Worm (Caenorhabditis elegans) whole organism, late embryonic: ENCODE measurements around the gene F18E2.15.

Source experiments
- C38D4.7 ChIP-seq: fragments of 200-800 bp; sonication (Bioruptor generic); optimal IDR thresholded peaks from 2 replicates; lab custom pipeline; 2018; ENCODE audit warnings: mild to moderate bottlenecking, missing genetic modification characterization, moderate library complexity, missing compliant biosample characterization
- K09A11.1 ChIP-seq: sonication (generic microtip); optimal IDR thresholded peaks from 2 replicates; lab custom pipeline; 2017; ENCODE audit warnings: antibody characterized with exemption, mild to moderate bottlenecking, missing genetic modification characterization, missing compliant biosample characterization; ENCODE audit not compliant: insufficient read depth
- Y22D7AL.16 ChIP-seq: sonication (generic microtip); optimal IDR thresholded peaks from 2 replicates; lab custom pipeline; 2016; ENCODE audit warnings: missing genetic modification characterization, missing compliant biosample characterization
- ahr-1 ChIP-seq: sonication (generic microtip); optimal IDR thresholded peaks from 2 replicates; lab custom pipeline; 2016; ENCODE audit warnings: missing genetic modification characterization, missing compliant biosample characterization
- ceh-14 ChIP-seq: sonication (generic microtip); optimal IDR thresholded peaks from 2 replicates; lab custom pipeline; 2016; ENCODE audit warnings: missing genotype, missing genetic modification characterization, missing compliant biosample characterization
- ceh-19 ChIP-seq: fragments of 200-800 bp; sonication (Bioruptor generic); optimal IDR thresholded peaks from 2 replicates; lab custom pipeline; 2018; ENCODE audit warnings: mild to moderate bottlenecking, missing genetic modification characterization, missing compliant biosample characterization
- ceh-22 ChIP-seq: sonication (generic microtip); optimal IDR thresholded peaks from 2 replicates; lab custom pipeline; 2017; ENCODE audit warnings: missing biosample characterization, missing genetic modification characterization
- ceh-24 ChIP-seq: sonication (generic microtip); optimal IDR thresholded peaks from 2 replicates; lab custom pipeline; 2016; ENCODE audit warnings: mild to moderate bottlenecking, missing genetic modification characterization, missing compliant biosample characterization
- ceh-45 ChIP-seq: fragments of 200-800 bp; sonication (Bioruptor generic); IDR thresholded peaks from 2 replicates; pipeline ENCODE4 v1.3.6; 2022; ENCODE audit warnings: missing genetic modification reagents, missing genetic modification characterization, missing compliant biosample characterization
- ceh-48 ChIP-seq: sonication (generic microtip); optimal IDR thresholded peaks from 2 replicates; lab custom pipeline; 2016; ENCODE audit warnings: missing genetic modification characterization, inconsistent platforms, missing compliant biosample characterization
- dve-1 ChIP-seq: sonication (generic microtip); optimal IDR thresholded peaks from 2 replicates; lab custom pipeline; 2017; ENCODE audit warnings: antibody characterized with exemption, mild to moderate bottlenecking, missing genetic modification characterization, missing compliant biosample characterization
- elt-2 ChIP-seq: sonication (generic microtip); optimal IDR thresholded peaks from 2 replicates; lab custom pipeline; 2016; ENCODE audit warnings: missing genetic modification reagents, missing genetic modification characterization, missing compliant biosample characterization
- ets-4 ChIP-seq: sonication (generic microtip); optimal IDR thresholded peaks from 2 replicates; lab custom pipeline; 2016; ENCODE audit warnings: missing genetic modification characterization, missing compliant biosample characterization
- fax-1 ChIP-seq: sonication (generic microtip); optimal IDR thresholded peaks from 2 replicates; lab custom pipeline; 2016; ENCODE audit warnings: missing genotype, missing genetic modification characterization, missing compliant biosample characterization
- fkh-10 ChIP-seq: fragments of 150-350 bp; optimal IDR thresholded peaks from 2 replicates; lab custom pipeline; 2014; ENCODE audit warnings: missing biosample characterization, missing genetic modification reagents, missing genetic modification characterization
- fkh-6 ChIP-seq: sonication (generic microtip); optimal IDR thresholded peaks from 2 replicates; lab custom pipeline; 2016; ENCODE audit warnings: missing genetic modification characterization, missing compliant biosample characterization
- hlh-15 ChIP-seq: sonication (generic microtip); optimal IDR thresholded peaks from 2 replicates; lab custom pipeline; 2016; ENCODE audit warnings: missing genetic modification characterization, missing compliant biosample characterization
- hlh-30 ChIP-seq: sonication (generic microtip); optimal IDR thresholded peaks from 2 replicates; lab custom pipeline; 2017; ENCODE audit warnings: antibody characterized with exemption, missing genetic modification characterization, missing compliant biosample characterization; ENCODE audit not compliant: insufficient read depth
- hlh-8 ChIP-seq: sonication (generic microtip); optimal IDR thresholded peaks from 2 replicates; lab custom pipeline; 2016; ENCODE audit warnings: missing genotype, missing genetic modification characterization, missing compliant biosample characterization
- lin-11 ChIP-seq: fragments of 200-800 bp; sonication (Bioruptor generic); optimal IDR thresholded peaks from 2 replicates; lab custom pipeline; 2018; ENCODE audit warnings: mild to moderate bottlenecking, missing genetic modification characterization, missing compliant biosample characterization
- madf-2 ChIP-seq: sonication (generic microtip); optimal IDR thresholded peaks from 2 replicates; lab custom pipeline; 2017; ENCODE audit warnings: missing genetic modification characterization, missing compliant biosample characterization
- mec-3 ChIP-seq: sonication (generic microtip); optimal IDR thresholded peaks from 2 replicates; lab custom pipeline; 2016; ENCODE audit warnings: borderline replicate concordance, missing genetic modification characterization, missing compliant biosample characterization
- nhr-232 ChIP-seq: sonication (generic microtip); optimal IDR thresholded peaks from 2 replicates; lab custom pipeline; 2016; ENCODE audit warnings: missing genetic modification characterization, missing compliant biosample characterization
- npax-4 ChIP-seq: sonication (generic microtip); optimal IDR thresholded peaks from 2 replicates; lab custom pipeline; 2016; ENCODE audit warnings: missing genetic modification characterization, missing compliant biosample characterization
- pha-2 ChIP-seq: sonication (generic microtip); optimal IDR thresholded peaks from 2 replicates; lab custom pipeline; 2017; ENCODE audit warnings: mild to moderate bottlenecking, missing genetic modification characterization, missing compliant biosample characterization
- pqm-1 ChIP-seq: sonication (generic microtip); optimal IDR thresholded peaks from 2 replicates; lab custom pipeline; 2016; ENCODE audit warnings: missing genetic modification characterization, missing compliant biosample characterization
- pros-1 ChIP-seq: fragments of 150-350 bp; optimal IDR thresholded peaks from 2 replicates; lab custom pipeline; 2014; ENCODE audit warnings: missing biosample characterization, missing genetic modification reagents, missing genetic modification characterization
- ref-2 ChIP-seq: sonication (generic microtip); optimal IDR thresholded peaks from 2 replicates; lab custom pipeline; 2016; ENCODE audit warnings: missing genetic modification characterization, missing compliant biosample characterization
- rnt-1 ChIP-seq: sonication (generic microtip); optimal IDR thresholded peaks from 2 replicates; lab custom pipeline; 2016; ENCODE audit warnings: missing genetic modification characterization, missing compliant biosample characterization
- sdc-2 ChIP-seq: sonication (generic microtip); optimal IDR thresholded peaks from 2 replicates; lab custom pipeline; 2016; ENCODE audit warnings: missing genotype, missing genetic modification characterization, missing compliant biosample characterization
- sox-2 ChIP-seq: fragments of 200-800 bp; sonication (Bioruptor generic); IDR thresholded peaks from 2 replicates; pipeline ENCODE4 v1.3.6; 2022; ENCODE audit warnings: missing genetic modification reagents, missing genetic modification characterization, missing compliant biosample characterization
- syd-9 ChIP-seq: sonication (generic microtip); optimal IDR thresholded peaks from 2 replicates; lab custom pipeline; 2016; ENCODE audit warnings: mild to moderate bottlenecking, missing genetic modification characterization, moderate library complexity, missing compliant biosample characterization
- tbx-2 ChIP-seq: sonication (generic microtip); optimal IDR thresholded peaks from 2 replicates; lab custom pipeline; 2016; ENCODE audit warnings: missing genetic modification characterization, missing compliant biosample characterization
- ttx-3 ChIP-seq: sonication (generic microtip); optimal IDR thresholded peaks from 2 replicates; lab custom pipeline; 2016; ENCODE audit warnings: missing genetic modification reagents, missing genetic modification characterization, missing compliant biosample characterization
- unc-3 ChIP-seq, 2 experiments: fragments of 200-800 bp in 1 of 2; sonication (Bioruptor generic) in 1 of 2; sonication (generic microtip) in 1 of 2; conservative IDR thresholded peaks in 1 of 2; optimal IDR thresholded peaks in 1 of 2; 2 replicates each; pipeline versions ENCODE4 v1.3.6 to Lab custom; 2016 to 2022; ENCODE audit warnings: missing compliant biosample characterization in 2 of 2, missing genetic modification characterization in 2 of 2, missing genetic modification reagents in 1 of 2
- unc-42 ChIP-seq: sonication (generic microtip); optimal IDR thresholded peaks from 2 replicates; lab custom pipeline; 2016; ENCODE audit warnings: missing genotype, missing genetic modification characterization, missing compliant biosample characterization
- unc-86 ChIP-seq: sonication (generic microtip); optimal IDR thresholded peaks from 2 replicates; lab custom pipeline; 2016; ENCODE audit warnings: missing genetic modification characterization, missing compliant biosample characterization
- ztf-16 ChIP-seq: sonication (generic microtip); optimal IDR thresholded peaks from 2 replicates; lab custom pipeline; 2017; ENCODE audit warnings: missing genetic modification characterization, missing compliant biosample characterization

The F18E2.15 gene

DNA sequence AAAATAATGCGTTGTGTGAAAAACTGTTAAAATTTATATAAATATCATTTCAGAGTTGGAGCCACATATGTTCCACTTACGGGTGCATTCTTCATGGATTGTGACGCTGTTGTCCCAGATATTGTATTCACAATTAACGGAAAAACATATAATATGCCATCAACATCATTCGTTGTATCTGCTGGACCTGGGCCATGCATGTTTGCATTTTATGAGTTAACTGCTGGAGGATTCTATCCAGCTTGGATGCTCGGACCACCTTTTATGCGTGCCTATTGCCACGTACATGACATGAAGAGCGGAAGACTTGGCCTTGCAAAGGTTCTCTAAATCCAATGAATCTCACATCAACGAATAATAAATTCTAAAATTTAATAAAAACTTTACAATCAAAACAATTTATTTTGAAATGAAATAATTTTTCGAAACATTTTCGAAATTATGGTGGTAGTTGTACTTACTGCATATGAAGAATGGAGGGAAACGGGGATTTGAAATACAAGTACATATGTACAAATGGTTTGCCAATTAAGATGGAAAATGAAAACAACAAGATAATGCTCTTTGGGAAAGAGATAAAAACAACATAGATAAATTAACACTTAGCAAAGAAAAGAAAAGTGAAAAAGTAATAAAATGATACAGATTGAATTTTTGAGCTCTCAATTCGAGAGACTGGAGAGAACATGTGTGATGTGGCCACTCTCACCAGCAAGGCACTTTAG, 16.9 kb downstream of the F18E2.15 start:
- TF ChIP-seq lin-11 (no peak), ceh-45 (no peak), pqm-1 (tag; lab: Kevin White, UChicago) (no peak), hlh-15 (tag; lab: Kevin White, UChicago) (no peak), unc-86 (tag; lab: Kevin White, UChicago) (no peak), fkh-10 (GFP tag; lab: Kevin White, UChicago) (no peak), sdc-2 (no peak), ahr-1 (tag; lab: Kevin White, UChicago) (no peak), C38D4.7 (GFP tag; lab: Kevin White, UChicago) (no peak), hlh-30 (tag; lab: Kevin White, UChicago) (no peak), ttx-3 (no peak), ets-4 (tag; lab: Kevin White, UChicago) (no peak), ceh-14 (tag; lab: Kevin White, UChicago) (no peak), ceh-24 (tag; lab: Kevin White, UChicago) (no peak), K09A11.1 (tag; lab: Kevin White, UChicago) (no peak), ceh-19 (no peak), rnt-1 (tag; lab: Kevin White, UChicago) (no peak)

DNA sequence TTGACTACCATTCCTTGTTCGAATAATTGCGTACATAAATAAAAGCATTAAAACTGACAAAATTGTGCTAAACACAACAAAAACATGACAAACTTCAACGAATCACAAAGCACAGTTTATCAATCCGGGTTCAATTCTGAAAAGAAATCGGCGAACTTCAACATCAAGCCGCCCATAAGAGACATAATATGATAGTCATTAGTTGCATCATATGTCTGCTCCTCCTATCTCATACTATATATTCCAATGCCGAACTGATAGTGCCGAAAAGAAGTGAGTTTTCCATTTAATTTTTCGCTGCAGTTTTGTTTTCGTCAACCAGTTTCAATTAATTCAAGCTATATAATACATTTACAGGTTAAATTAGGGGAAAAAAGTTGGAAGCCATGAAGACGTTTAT, 19.1 kb downstream of the F18E2.15 start, which contains the start of gene hrg-7:
Gene hrg-7, plus strand, starts transcription at position 358 of the 400 bp plus-strand sequence.
- no peak for TF ChIP-seq ztf-16 (tag; lab: Kevin White, UChicago)
- TF ChIP-seq ceh-22 (tag; lab: Kevin White, UChicago) = no peak
- TF ChIP-seq hlh-8 (tag; lab: Kevin White, UChicago) = no peak

DNA sequence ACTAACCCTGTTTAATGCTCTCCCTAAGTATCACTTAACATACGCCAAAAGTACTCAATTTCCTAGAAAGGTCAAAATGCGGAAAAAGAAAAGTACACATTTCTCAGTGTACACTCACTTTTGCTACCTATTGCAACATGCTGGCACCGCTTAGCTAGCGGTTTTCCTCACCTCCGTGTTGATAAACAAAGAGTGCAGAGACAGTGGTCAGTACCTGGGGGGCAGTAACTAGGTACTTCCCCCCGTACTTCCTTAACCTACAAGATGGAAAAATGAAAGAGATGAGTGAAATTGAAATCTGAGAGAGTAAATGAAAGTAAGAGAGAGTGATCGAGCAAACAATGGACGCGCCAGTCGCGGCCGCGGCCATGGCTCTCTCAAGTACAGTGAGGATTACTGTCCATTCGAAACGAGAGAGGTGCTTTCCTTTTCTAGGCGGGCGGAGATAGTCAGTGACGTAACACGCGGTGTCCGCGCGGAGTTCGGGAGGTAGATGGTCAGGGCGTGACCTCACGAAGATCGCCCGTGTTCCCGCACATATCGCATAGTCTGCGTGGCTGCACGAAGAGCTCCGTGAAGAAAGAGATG, 24.6 kb downstream of the F18E2.15 start, which contains the start of gene cky-1:
Gene cky-1, plus strand, starts transcription at position 538 of the 588 bp plus-strand sequence.
- TF ChIP-seq tbx-2 (tag; lab: Kevin White, UChicago) (peak; percentile 35), lin-11 (no peak)

DNA sequence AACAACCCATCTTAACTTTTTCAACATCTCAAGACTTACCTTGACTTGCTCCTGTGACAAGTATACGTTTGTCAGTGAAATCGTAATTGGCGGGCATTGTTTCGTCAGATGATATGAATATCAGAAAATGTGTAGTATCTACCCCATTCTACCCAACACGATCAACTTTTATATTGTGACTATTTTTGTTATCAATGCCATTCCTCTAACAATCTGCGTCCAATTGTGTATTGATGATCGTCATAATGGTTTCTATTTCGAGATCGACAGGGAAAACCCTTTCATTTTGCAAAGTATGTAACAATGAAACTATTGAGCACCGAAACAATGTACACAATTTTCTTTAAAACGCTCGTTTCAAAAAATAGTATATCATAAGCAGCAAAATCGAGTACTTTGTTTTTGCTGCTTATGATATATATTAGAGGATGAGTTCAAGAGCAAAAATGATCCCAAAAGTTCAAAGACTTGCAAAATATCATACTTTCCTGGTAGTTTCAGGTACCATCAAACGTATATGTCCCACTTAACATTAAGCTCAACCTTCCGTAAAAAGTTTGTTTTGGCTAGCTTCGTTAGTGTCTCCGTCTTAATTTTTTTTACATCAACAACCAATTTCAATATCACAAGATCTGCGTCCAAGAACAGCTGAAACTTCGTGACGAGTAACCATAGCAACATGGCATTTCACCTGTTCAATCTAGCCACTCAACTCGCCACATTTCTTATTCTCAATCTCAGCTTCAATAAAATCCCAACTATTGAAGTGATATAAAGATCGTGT, 27.2 kb downstream of the F18E2.15 start, which contains the start of the genes dhs-21 and xbx-9:
Gene dhs-21, minus strand, starts transcription at position 181 of the 784 bp plus-strand sequence.
Gene xbx-9, plus strand, starts transcription at position 734 of the 784 bp plus-strand sequence.
- TF ChIP-seq mec-3 = no peak
- peak; percentile 62 for TF ChIP-seq elt-2 (tag; lab: Kevin White, UChicago)
- no peak for TF ChIP-seq dve-1 (tag; lab: Kevin White, UChicago)

DNA sequence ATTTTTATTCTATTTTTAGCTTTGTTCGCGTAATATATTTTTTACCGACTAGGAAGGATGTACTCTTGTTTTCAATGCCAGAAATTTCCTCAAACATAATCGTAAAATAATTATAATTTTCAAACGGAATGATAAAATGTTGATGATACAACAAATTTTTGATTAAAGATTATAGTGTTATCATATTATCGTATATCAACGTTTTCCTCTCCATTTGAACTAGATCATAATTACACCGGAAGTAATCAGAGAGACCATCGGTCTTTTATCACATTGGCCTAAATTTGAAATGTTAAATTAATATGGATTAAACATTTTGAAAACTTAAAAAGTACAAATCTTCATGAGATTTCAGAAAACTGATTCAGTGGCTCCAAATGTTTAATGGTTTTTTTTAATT, 28.1 kb downstream of the F18E2.15 start:
- TF ChIP-seq pros-1 (tag; lab: Kevin White, UChicago) (no peak), elt-2 (tag; lab: Kevin White, UChicago) (peak; percentile 80)

DNA sequence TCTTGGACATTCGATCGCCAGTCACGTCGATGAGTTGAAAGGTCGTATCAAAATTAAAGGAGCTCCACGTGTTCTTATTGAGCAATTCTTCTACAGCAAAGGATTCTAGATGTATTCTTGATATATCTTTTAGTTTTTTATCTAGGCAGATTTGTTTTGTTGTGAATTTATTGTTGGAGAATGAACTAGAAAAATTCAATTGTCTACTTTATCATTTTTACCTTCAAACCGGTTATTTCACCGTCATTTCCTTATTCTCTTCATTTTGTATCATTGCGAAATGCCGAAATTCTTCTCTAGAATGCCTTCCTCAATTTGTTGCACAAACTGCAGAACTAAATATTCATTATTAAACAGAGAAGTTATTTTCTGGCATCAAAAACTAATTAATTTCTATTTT, 31.6 kb downstream of the F18E2.15 start, which contains the start of gene R11D1.10:
Gene R11D1.10, plus strand, starts transcription at position 301 of the 400 bp plus-strand sequence.
- no peak for TF ChIP-seq Y22D7AL.16 (tag; lab: Kevin White, UChicago)
- no peak for TF ChIP-seq npax-4 (tag; lab: Kevin White, UChicago)
- no peak for TF ChIP-seq madf-2 (tag; lab: Kevin White, UChicago)
- TF ChIP-seq ceh-22 (tag; lab: Kevin White, UChicago) = no peak
- TF ChIP-seq unc-42 (tag; lab: Kevin White, UChicago) = no peak
- TF ChIP-seq unc-3 (GFP tag; conservative IDR thresholded peaks at IDR 0.05; lab: Robert Waterston, UW) = no peak
- no peak for TF ChIP-seq unc-3 (tag; optimal IDR thresholded peaks at IDR 0.05; lab: Kevin White, UChicago)
- TF ChIP-seq ref-2 = no peak
- TF ChIP-seq ceh-48 (tag; lab: Kevin White, UChicago) = no peak
- no peak for TF ChIP-seq sox-2 (GFP tag; lab: Robert Waterston, UW)
- TF ChIP-seq hlh-30 (tag; lab: Kevin White, UChicago) = no peak
- TF ChIP-seq fax-1 = no peak
- TF ChIP-seq C38D4.7 (GFP tag; lab: Kevin White, UChicago) = no peak
- no peak for TF ChIP-seq pha-2 (tag; lab: Kevin White, UChicago)
- no peak for TF ChIP-seq ceh-45
- TF ChIP-seq ets-4 (tag; lab: Kevin White, UChicago) = no peak
- TF ChIP-seq fkh-6 (tag; lab: Kevin White, UChicago) = no peak
- TF ChIP-seq nhr-232 = no peak
- no peak for TF ChIP-seq syd-9 (tag; lab: Kevin White, UChicago)
